Fruit fly (Drosophila melanogaster) whole organism, embryonic: ENCODE measurements around the gene Rab6.

Experiments used
- CG2712 ChIP-seq: fragments of 200-800 bp; optimal IDR thresholded peaks from 3 replicates; lab custom pipeline; 2019; ENCODE audit warnings: missing biosample characterization, mild to moderate bottlenecking, missing genetic modification characterization, moderate library complexity
- CG33557 ChIP-seq: fragments of 200-800 bp; sonication (Bioruptor generic); optimal IDR thresholded peaks from 2 replicates; lab custom pipeline; 2019; ENCODE audit warnings: missing biosample characterization, mild to moderate bottlenecking, missing genetic modification characterization, moderate library complexity
- CG4360 ChIP-seq: fragments of 200-800 bp; sonication (Bioruptor generic); IDR thresholded peaks from 2 replicates; pipeline ENCODE4 v1.3.6; 2022; ENCODE audit warnings: missing biosample characterization, missing genetic modification characterization
- CG4617 ChIP-seq: fragments of 200-800 bp; sonication (Bioruptor generic); optimal IDR thresholded peaks from 3 replicates; lab custom pipeline; 2016; ENCODE audit warnings: missing biosample characterization, missing genetic modification characterization, borderline replicate concordance
- CG7963 ChIP-seq: fragments of 200-800 bp; sonication (Bioruptor generic); IDR thresholded peaks from 3 replicates; pipeline ENCODE4 v1.3.6; 2022; ENCODE audit warnings: missing biosample characterization, missing genetic modification characterization; ENCODE audit not compliant: partially characterized antibody
- CoRest ChIP-seq: fragments of 200-800 bp; sonication (Bioruptor generic); optimal IDR thresholded peaks from 3 replicates; lab custom pipeline; 2018; ENCODE audit warnings: missing biosample characterization, mild to moderate bottlenecking, missing genetic modification characterization, moderate library complexity
- dmrt11E ChIP-seq: fragments of 200-800 bp; sonication (Bioruptor generic); optimal IDR thresholded peaks from 3 replicates; lab custom pipeline; 2018; ENCODE audit warnings: missing biosample characterization, mild to moderate bottlenecking, missing genetic modification characterization, moderate library complexity
- grau ChIP-seq: fragments of 200-800 bp; optimal IDR thresholded peaks from 3 replicates; lab custom pipeline; 2019; ENCODE audit warnings: missing biosample characterization, mild to moderate bottlenecking, missing genetic modification characterization, moderate library complexity
- ind ChIP-seq: fragments of 200-800 bp; sonication (Bioruptor generic); optimal IDR thresholded peaks from 3 replicates; lab custom pipeline; 2016; ENCODE audit warnings: missing biosample characterization, missing genetic modification characterization
- lov ChIP-seq, 2 experiments: fragments of 200-800 bp in 1 of 2; fragments of >200 bp in 1 of 2; sonication (Bioruptor generic) in 1 of 2; IDR thresholded peaks in 1 of 2; optimal IDR thresholded peaks in 1 of 2; 2 replicates in 1 of 2; 3 replicates in 1 of 2; pipeline versions ENCODE4 v1.3.6 to Lab custom; 2017 to 2022; ENCODE audit warnings: missing biosample characterization in 1 of 2, missing genetic modification characterization in 1 of 2
- nerfin-1 ChIP-seq: fragments of 200-800 bp; sonication (Bioruptor generic); optimal IDR thresholded peaks from 3 replicates; lab custom pipeline; 2019; ENCODE audit warnings: missing biosample characterization, mild to moderate bottlenecking, missing genetic modification characterization, moderate library complexity
- phol ChIP-seq: fragments of 200-800 bp; sonication (Bioruptor generic); optimal IDR thresholded peaks from 3 replicates; lab custom pipeline; 2018; ENCODE audit warnings: missing biosample characterization, mild to moderate bottlenecking, missing genetic modification characterization, moderate library complexity
- unpg ChIP-seq: fragments of 200-800 bp; sonication (Bioruptor generic); optimal IDR thresholded peaks from 3 replicates; lab custom pipeline; 2018; ENCODE audit warnings: missing biosample characterization, mild to moderate bottlenecking, missing genetic modification characterization, moderate library complexity
- vvl ChIP-seq: fragments of 200-800 bp; sonication (Bioruptor generic); IDR thresholded peaks from 2 replicates; pipeline ENCODE4 v1.3.6; 2022; ENCODE audit warnings: missing biosample characterization, missing genetic modification characterization
- zen ChIP-seq: fragments of 200-800 bp; sonication (Bioruptor generic); optimal IDR thresholded peaks from 3 replicates; lab custom pipeline; 2018; ENCODE audit warnings: missing biosample characterization, mild to moderate bottlenecking, missing genetic modification characterization, moderate library complexity
- zen2 ChIP-seq: fragments of 200-800 bp; sonication (Bioruptor generic); IDR thresholded peaks from 3 replicates; pipeline ENCODE4 v1.3.6; 2022; ENCODE audit warnings: missing biosample characterization, missing genetic modification characterization; ENCODE audit not compliant: partially characterized antibody

Rab6 gene

dm6 chr2L:12063035-12063434, 45.9 kb downstream of the Rab6 start, which contains the start of gene Rab3-GAP (continued):
- peak; percentile 55; the same call in 2 of the 3 replicates for TF ChIP-seq zen2 (GFP tag; lab: Robert Waterston, UW)
- peak; percentile 36 for TF ChIP-seq phol (tag; lab: Kevin White, UChicago)
- no peak for TF ChIP-seq lov (optimal IDR thresholded peaks at IDR 0.05; lab: Kevin White, UChicago)
- no peak for TF ChIP-seq lov (GFP tag; IDR thresholded peaks at IDR 0.05; lab: Robert Waterston, UW)
- peak; percentile 62 for TF ChIP-seq nerfin-1 (tag; lab: Kevin White, UChicago)
- peak; percentile 45 for TF ChIP-seq unpg (GFP tag; lab: Kevin White, UChicago)
- TF ChIP-seq CG4360 (GFP tag; lab: Robert Waterston, UW), result no peak
- TF ChIP-seq CG7963, result peak; percentile 42; the same call in 1 of the 3 replicates
- peak; percentile 10 for TF ChIP-seq CoRest
- TF ChIP-seq dmrt11E (tag; lab: Kevin White, UChicago), result no peak
- TF ChIP-seq CG4617 (GFP tag; lab: Kevin White, UChicago), result peak; percentile 6
- peak; percentile 11 for TF ChIP-seq ind (GFP tag; lab: Kevin White, UChicago)
- peak; percentile 59 for TF ChIP-seq vvl (GFP tag; lab: Robert Waterston, UW)
- TF ChIP-seq grau (tag; lab: Kevin White, UChicago), result peak; percentile 98
- no peak for TF ChIP-seq CG33557 (GFP tag; lab: Kevin White, UChicago)
- TF ChIP-seq zen, result peak; percentile 43
- TF ChIP-seq CG2712 (tag; lab: Kevin White, UChicago), result peak; percentile 64
